Fruit fly (Drosophila melanogaster) whole organism: Measurements from ENCODE around the gene Ugt37A3.

Experiments used
- pan ChIP-seq: fragments of >200 bp; optimal IDR thresholded peaks from 2 replicates; lab custom pipeline; 2017
- psq ChIP-seq: fragments of >200 bp; optimal IDR thresholded peaks from 2 replicates; lab custom pipeline; 2017
- usp ChIP-seq: fragments of >200 bp; optimal IDR thresholded peaks from 2 replicates; lab custom pipeline; 2017; ENCODE audit warnings: missing biosample characterization, missing genetic modification characterization, mixed read lengths

DNA sequence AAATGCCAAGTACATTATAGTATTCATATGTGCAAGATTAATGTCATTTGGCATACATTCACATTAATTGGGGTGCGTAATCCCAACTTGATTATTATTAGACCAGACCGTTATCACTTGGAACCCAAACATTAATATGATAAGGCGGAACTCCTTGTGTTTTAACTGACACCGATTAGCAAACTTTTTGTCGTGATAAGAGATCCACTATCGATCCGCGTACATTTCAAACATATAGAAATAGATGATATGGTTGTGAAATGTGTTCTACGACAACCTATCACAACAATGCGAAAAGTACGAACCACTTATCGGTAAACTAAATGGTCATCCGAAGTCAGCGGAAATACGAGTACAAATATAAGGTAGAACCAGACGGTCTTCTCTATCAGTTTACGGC, 4.2 kb downstream of the Ugt37A3 start, which contains the start of gene Ugt37A2:
- no peak for TF ChIP-seq pan (lab: Kevin White, UChicago)
- no peak for TF ChIP-seq psq (lab: Kevin White, UChicago)
- no peak for TF ChIP-seq usp
